Fruit fly (Drosophila melanogaster): ENCODE measurements around the gene hb.

DNA sequence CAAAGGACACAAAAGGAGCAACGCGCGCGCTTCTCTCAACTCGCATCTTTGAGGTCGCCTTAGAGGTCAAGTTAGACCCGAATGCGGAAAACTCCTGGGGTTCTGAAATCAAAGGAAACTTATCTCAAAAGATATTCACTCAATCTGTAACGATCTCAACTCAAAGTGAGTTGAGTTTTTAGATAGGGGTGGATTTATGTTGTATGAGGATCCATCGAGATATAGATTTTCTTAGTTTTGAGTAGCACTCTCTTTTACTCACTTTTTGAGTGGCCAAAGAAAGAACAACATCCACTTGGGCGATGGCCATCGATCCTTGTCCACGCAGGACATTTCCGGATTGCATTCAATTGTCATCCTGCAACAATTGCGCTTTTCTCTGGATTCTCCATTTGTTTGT lies 17.0 kb downstream of the hb start:
- TF ChIP-seq CG8478 (optimal IDR thresholded peaks at IDR 0.05) (no peak), CTCF (optimal IDR thresholded peaks at IDR 0.05) (no peak)
